Worm (Caenorhabditis elegans) whole organism, L2 larva: Measurements from ENCODE around the gene acp-3.

ENCODE experiments used
- C34F6.9 ChIP-seq: fragments of 150-350 bp; optimal IDR thresholded peaks from 2 replicates; lab custom pipeline; 2014; ENCODE audit warnings: missing biosample characterization, missing genetic modification characterization
- F13H6.1 ChIP-seq: sonication (generic microtip); optimal IDR thresholded peaks from 2 replicates; lab custom pipeline; 2016; ENCODE audit warnings: missing genetic modification characterization, missing compliant biosample characterization
- egl-27 ChIP-seq: sonication (generic microtip); optimal IDR thresholded peaks from 3 replicates; lab custom pipeline; 2017; ENCODE audit warnings: missing biosample characterization, missing genetic modification reagents, missing genetic modification characterization
- fos-1 ChIP-seq: fragments of 150-350 bp; optimal IDR thresholded peaks from 2 replicates; lab custom pipeline; 2014; ENCODE audit warnings: missing biosample characterization, missing genetic modification characterization
- mdl-1 ChIP-seq, 2 experiments: fragments of 150-350 bp in 1 of 2; sonication (generic microtip) in 1 of 2; optimal IDR thresholded peaks; 2 replicates each; lab custom pipeline; 2017; ENCODE audit warnings: missing biosample characterization in 2 of 2, missing genetic modification characterization in 2 of 2
- nhr-11 ChIP-seq: fragments of 150-350 bp; optimal IDR thresholded peaks from 2 replicates; lab custom pipeline; 2014; ENCODE audit warnings: missing biosample characterization, missing genetic modification characterization
- snpc-4 ChIP-seq: fragments of 150-350 bp; optimal IDR thresholded peaks from 2 replicates; lab custom pipeline; 2014; ENCODE audit warnings: missing biosample characterization, missing genetic modification characterization
- unc-39 ChIP-seq: fragments of 150-350 bp; optimal IDR thresholded peaks from 2 replicates; lab custom pipeline; 2014; ENCODE audit warnings: missing biosample characterization, missing genetic modification characterization
- unc-62 ChIP-seq: fragments of 150-350 bp; optimal IDR thresholded peaks from 2 replicates; lab custom pipeline; 2014; ENCODE audit warnings: missing biosample characterization, missing genetic modification reagents, missing genetic modification characterization

ce11 chrII:8475306-8475822 lies 38.4 kb upstream of the acp-3 start, which contains the start of the genes M05D6.1 and M05D6.3:
- no peak for TF ChIP-seq unc-39
- TF ChIP-seq nhr-11 (tag; lab: Kevin White, UChicago): no peak
- no peak for TF ChIP-seq F13H6.1
- TF ChIP-seq unc-62 (GFP tag; lab: Kevin White, UChicago): no peak
- no peak for TF ChIP-seq snpc-4 (tag; lab: Kevin White, UChicago)
- TF ChIP-seq egl-27: no peak
- TF ChIP-seq mdl-1 (tag; optimal IDR thresholded peaks at IDR 0.05; lab: Kevin White, UChicago): no peak
- no peak for TF ChIP-seq fos-1 (tag; lab: Kevin White, UChicago)
- no peak for TF ChIP-seq C34F6.9 (tag; lab: Kevin White, UChicago)
